Worm (Caenorhabditis elegans) whole organism, mixed stage, embryonic: ENCODE results near the gene svop-1.

Source experiments
- blmp-1 ChIP-seq: fragments of 150-350 bp; optimal IDR thresholded peaks from 2 replicates; lab custom pipeline; 2014; ENCODE audit warnings: missing biosample characterization, missing genetic modification characterization
- ces-1 ChIP-seq: fragments of 150-350 bp; optimal IDR thresholded peaks from 2 replicates; lab custom pipeline; 2014; ENCODE audit warnings: missing biosample characterization, missing genetic modification reagents, missing genetic modification characterization
- elt-1 ChIP-seq: sonication (generic microtip); optimal IDR thresholded peaks from 2 replicates; lab custom pipeline; 2017; ENCODE audit warnings: missing genetic modification characterization, mild to moderate bottlenecking, missing compliant biosample characterization, antibody characterized with exemption, moderate library complexity, borderline replicate concordance; ENCODE audit not compliant: insufficient read depth
- nhr-2 ChIP-seq: fragments of 150-350 bp; optimal IDR thresholded peaks from 2 replicates; lab custom pipeline; 2014; ENCODE audit warnings: missing biosample characterization, missing genetic modification characterization
- nhr-76 ChIP-seq: sonication (generic microtip); optimal IDR thresholded peaks from 2 replicates; lab custom pipeline; 2017; ENCODE audit warnings: missing biosample characterization, missing genetic modification characterization
- sptf-1 ChIP-seq: sonication (generic microtip); optimal IDR thresholded peaks from 2 replicates; lab custom pipeline; 2017; ENCODE audit warnings: mild to moderate bottlenecking, missing genetic modification characterization, moderate library complexity, missing compliant biosample characterization
- unc-120 ChIP-seq: sonication (generic microtip); optimal IDR thresholded peaks from 2 replicates; lab custom pipeline; 2017; ENCODE audit warnings: missing genetic modification characterization, missing compliant biosample characterization; ENCODE audit not compliant: poor library complexity, severe bottlenecking
- unc-39 ChIP-seq: fragments of 150-350 bp; optimal IDR thresholded peaks from 2 replicates; lab custom pipeline; 2014; ENCODE audit warnings: missing biosample characterization, missing genetic modification characterization
- unc-62 ChIP-seq: fragments of 150-350 bp; optimal IDR thresholded peaks from 2 replicates; lab custom pipeline; 2014; ENCODE audit warnings: missing biosample characterization, missing genetic modification reagents, missing genetic modification characterization

ce11 chrIII:8904044-8904443 lies 18.8 kb upstream of the svop-1 start, which contains the start of gene lin-9:
- no peak for TF ChIP-seq nhr-76 (tag; lab: Kevin White, UChicago)
- peak; percentile 60 for TF ChIP-seq ces-1
- TF ChIP-seq sptf-1 (tag; lab: Kevin White, UChicago), result peak; percentile 76
- peak; percentile 43 for TF ChIP-seq blmp-1 (tag; lab: Kevin White, UChicago)
- peak; percentile 24 for TF ChIP-seq unc-120 (tag; lab: Kevin White, UChicago)
- TF ChIP-seq unc-39 (tag; lab: Kevin White, UChicago), result no peak
- TF ChIP-seq unc-62 (GFP tag; lab: Kevin White, UChicago), result peak; percentile 61
- no peak for TF ChIP-seq elt-1 (tag; lab: Kevin White, UChicago)
- TF ChIP-seq nhr-2 (tag; lab: Kevin White, UChicago), result no peak
